Worm (Caenorhabditis elegans) whole organism, late embryonic: ENCODE data around the gene lgc-38.

ENCODE experiments used
- C08G9.2 ChIP-seq: sonication (generic microtip); optimal IDR thresholded peaks from 2 replicates; lab custom pipeline; 2016; ENCODE audit warnings: mild to moderate bottlenecking, missing genetic modification characterization, moderate library complexity, missing compliant biosample characterization
- F13H6.1 ChIP-seq: sonication (generic microtip); optimal IDR thresholded peaks from 2 replicates; lab custom pipeline; 2016; ENCODE audit warnings: missing genetic modification characterization, missing compliant biosample characterization
- K09A11.1 ChIP-seq: sonication (generic microtip); optimal IDR thresholded peaks from 2 replicates; lab custom pipeline; 2017; ENCODE audit warnings: antibody characterized with exemption, mild to moderate bottlenecking, missing genetic modification characterization, missing compliant biosample characterization; ENCODE audit not compliant: insufficient read depth
- Y22D7AL.16 ChIP-seq: sonication (generic microtip); optimal IDR thresholded peaks from 2 replicates; lab custom pipeline; 2016; ENCODE audit warnings: missing genetic modification characterization, missing compliant biosample characterization
- ahr-1 ChIP-seq: sonication (generic microtip); optimal IDR thresholded peaks from 2 replicates; lab custom pipeline; 2016; ENCODE audit warnings: missing genetic modification characterization, missing compliant biosample characterization
- ceh-18 ChIP-seq: sonication (generic microtip); optimal IDR thresholded peaks from 2 replicates; lab custom pipeline; 2016; ENCODE audit warnings: missing genetic modification characterization, missing compliant biosample characterization
- ceh-19 ChIP-seq: fragments of 200-800 bp; sonication (Bioruptor generic); optimal IDR thresholded peaks from 2 replicates; lab custom pipeline; 2018; ENCODE audit warnings: mild to moderate bottlenecking, missing genetic modification characterization, missing compliant biosample characterization
- ceh-30 ChIP-seq: fragments of 150-350 bp; optimal IDR thresholded peaks from 2 replicates; lab custom pipeline; 2014; ENCODE audit warnings: missing biosample characterization, missing genetic modification characterization
- ceh-31 ChIP-seq: sonication (generic microtip); optimal IDR thresholded peaks from 2 replicates; lab custom pipeline; 2016; ENCODE audit warnings: missing genetic modification characterization, missing compliant biosample characterization
- ceh-34 ChIP-seq: sonication (generic microtip); optimal IDR thresholded peaks from 2 replicates; lab custom pipeline; 2016; ENCODE audit warnings: mild to moderate bottlenecking, missing genetic modification characterization, missing compliant biosample characterization
- ceh-45 ChIP-seq: fragments of 200-800 bp; sonication (Bioruptor generic); IDR thresholded peaks from 2 replicates; pipeline ENCODE4 v1.3.6; 2022; ENCODE audit warnings: missing genetic modification reagents, missing genetic modification characterization, missing compliant biosample characterization
- ceh-48 ChIP-seq: sonication (generic microtip); optimal IDR thresholded peaks from 2 replicates; lab custom pipeline; 2016; ENCODE audit warnings: missing genetic modification characterization, inconsistent platforms, missing compliant biosample characterization
- ceh-6 ChIP-seq: fragments of 200-800 bp; sonication (Bioruptor generic); optimal IDR thresholded peaks from 2 replicates; lab custom pipeline; 2018; ENCODE audit warnings: mild to moderate bottlenecking, missing genetic modification characterization, missing compliant biosample characterization
- ceh-9 ChIP-seq: sonication (generic microtip); optimal IDR thresholded peaks from 2 replicates; lab custom pipeline; 2016; ENCODE audit warnings: mild to moderate bottlenecking, missing genetic modification characterization, inconsistent platforms, missing compliant biosample characterization
- che-1 ChIP-seq: sonication (generic microtip); optimal IDR thresholded peaks from 2 replicates; lab custom pipeline; 2016; ENCODE audit warnings: mild to moderate bottlenecking, missing genetic modification characterization, missing compliant biosample characterization
- dmd-4 ChIP-seq: sonication (generic microtip); optimal IDR thresholded peaks from 2 replicates; lab custom pipeline; 2016; ENCODE audit warnings: borderline replicate concordance, missing genetic modification characterization, missing compliant biosample characterization
- dve-1 ChIP-seq: sonication (generic microtip); optimal IDR thresholded peaks from 2 replicates; lab custom pipeline; 2017; ENCODE audit warnings: antibody characterized with exemption, mild to moderate bottlenecking, missing genetic modification characterization, missing compliant biosample characterization
- elt-2 ChIP-seq: sonication (generic microtip); optimal IDR thresholded peaks from 2 replicates; lab custom pipeline; 2016; ENCODE audit warnings: missing genetic modification reagents, missing genetic modification characterization, missing compliant biosample characterization
- ets-4 ChIP-seq: sonication (generic microtip); optimal IDR thresholded peaks from 2 replicates; lab custom pipeline; 2016; ENCODE audit warnings: missing genetic modification characterization, missing compliant biosample characterization
- fax-1 ChIP-seq: sonication (generic microtip); optimal IDR thresholded peaks from 2 replicates; lab custom pipeline; 2016; ENCODE audit warnings: missing genotype, missing genetic modification characterization, missing compliant biosample characterization
- fkh-6 ChIP-seq: sonication (generic microtip); optimal IDR thresholded peaks from 2 replicates; lab custom pipeline; 2016; ENCODE audit warnings: missing genetic modification characterization, missing compliant biosample characterization
- hlh-15 ChIP-seq: sonication (generic microtip); optimal IDR thresholded peaks from 2 replicates; lab custom pipeline; 2016; ENCODE audit warnings: missing genetic modification characterization, missing compliant biosample characterization
- hlh-30 ChIP-seq: sonication (generic microtip); optimal IDR thresholded peaks from 2 replicates; lab custom pipeline; 2017; ENCODE audit warnings: antibody characterized with exemption, missing genetic modification characterization, missing compliant biosample characterization; ENCODE audit not compliant: insufficient read depth
- lim-6 ChIP-seq: sonication (generic microtip); optimal IDR thresholded peaks from 2 replicates; lab custom pipeline; 2016; ENCODE audit warnings: missing genetic modification characterization, missing compliant biosample characterization
- lin-11 ChIP-seq: fragments of 200-800 bp; sonication (Bioruptor generic); optimal IDR thresholded peaks from 2 replicates; lab custom pipeline; 2018; ENCODE audit warnings: mild to moderate bottlenecking, missing genetic modification characterization, missing compliant biosample characterization
- madf-2 ChIP-seq: sonication (generic microtip); optimal IDR thresholded peaks from 2 replicates; lab custom pipeline; 2017; ENCODE audit warnings: missing genetic modification characterization, missing compliant biosample characterization
- nfya-1 ChIP-seq: sonication (generic microtip); optimal IDR thresholded peaks from 2 replicates; lab custom pipeline; 2017; ENCODE audit warnings: missing genetic modification characterization, mild to moderate bottlenecking, missing compliant biosample characterization, antibody characterized with exemption, moderate library complexity
- nhr-11 ChIP-seq: fragments of 150-350 bp; optimal IDR thresholded peaks from 2 replicates; lab custom pipeline; 2014; ENCODE audit warnings: missing biosample characterization, missing genetic modification characterization
- nhr-232 ChIP-seq: sonication (generic microtip); optimal IDR thresholded peaks from 2 replicates; lab custom pipeline; 2016; ENCODE audit warnings: missing genetic modification characterization, missing compliant biosample characterization
- odd-2 ChIP-seq: sonication (generic microtip); optimal IDR thresholded peaks from 2 replicates; lab custom pipeline; 2017; ENCODE audit warnings: antibody characterized with exemption, mild to moderate bottlenecking, missing genetic modification characterization, missing compliant biosample characterization
- pax-1 ChIP-seq: fragments of 150-350 bp; optimal IDR thresholded peaks from 2 replicates; lab custom pipeline; 2014; ENCODE audit warnings: missing biosample characterization, missing genetic modification characterization
- pha-2 ChIP-seq: sonication (generic microtip); optimal IDR thresholded peaks from 2 replicates; lab custom pipeline; 2017; ENCODE audit warnings: mild to moderate bottlenecking, missing genetic modification characterization, missing compliant biosample characterization
- pha-4 ChIP-seq: fragments of 150-350 bp; optimal IDR thresholded peaks from 2 replicates; lab custom pipeline; 2018; ENCODE audit warnings: missing biosample characterization, missing genetic modification reagents, missing genetic modification characterization
- pqm-1 ChIP-seq: sonication (generic microtip); optimal IDR thresholded peaks from 2 replicates; lab custom pipeline; 2016; ENCODE audit warnings: missing genetic modification characterization, missing compliant biosample characterization
- sdc-2 ChIP-seq: sonication (generic microtip); optimal IDR thresholded peaks from 2 replicates; lab custom pipeline; 2016; ENCODE audit warnings: missing genotype, missing genetic modification characterization, missing compliant biosample characterization
- sox-2 ChIP-seq: fragments of 200-800 bp; sonication (Bioruptor generic); IDR thresholded peaks from 2 replicates; pipeline ENCODE4 v1.3.6; 2022; ENCODE audit warnings: missing genetic modification reagents, missing genetic modification characterization, missing compliant biosample characterization
- sox-4 ChIP-seq: sonication (generic microtip); optimal IDR thresholded peaks from 2 replicates; lab custom pipeline; 2017; ENCODE audit warnings: mild to moderate bottlenecking, missing genetic modification characterization, inconsistent platforms, missing compliant biosample characterization
- tbx-7 ChIP-seq: sonication (generic microtip); optimal IDR thresholded peaks from 2 replicates; lab custom pipeline; 2016; ENCODE audit warnings: missing genotype, missing genetic modification characterization, missing compliant biosample characterization
- unc-3 ChIP-seq, 2 experiments: fragments of 200-800 bp in 1 of 2; sonication (Bioruptor generic) in 1 of 2; sonication (generic microtip) in 1 of 2; conservative IDR thresholded peaks in 1 of 2; optimal IDR thresholded peaks in 1 of 2; 2 replicates each; pipeline versions ENCODE4 v1.3.6 to Lab custom; 2016 to 2022; ENCODE audit warnings: missing compliant biosample characterization in 2 of 2, missing genetic modification characterization in 2 of 2, missing genetic modification reagents in 1 of 2
- unc-42 ChIP-seq: sonication (generic microtip); optimal IDR thresholded peaks from 2 replicates; lab custom pipeline; 2016; ENCODE audit warnings: missing genotype, missing genetic modification characterization, missing compliant biosample characterization
- unc-55 ChIP-seq: sonication (generic microtip); optimal IDR thresholded peaks from 2 replicates; lab custom pipeline; 2017; ENCODE audit warnings: missing biosample characterization, missing genetic modification reagents, missing genetic modification characterization
- zip-5 ChIP-seq: sonication (generic microtip); optimal IDR thresholded peaks from 2 replicates; lab custom pipeline; 2016; ENCODE audit warnings: missing genetic modification characterization, missing compliant biosample characterization
- ztf-16 ChIP-seq: sonication (generic microtip); optimal IDR thresholded peaks from 2 replicates; lab custom pipeline; 2017; ENCODE audit warnings: missing genetic modification characterization, missing compliant biosample characterization

The lgc-38 gene

DNA sequence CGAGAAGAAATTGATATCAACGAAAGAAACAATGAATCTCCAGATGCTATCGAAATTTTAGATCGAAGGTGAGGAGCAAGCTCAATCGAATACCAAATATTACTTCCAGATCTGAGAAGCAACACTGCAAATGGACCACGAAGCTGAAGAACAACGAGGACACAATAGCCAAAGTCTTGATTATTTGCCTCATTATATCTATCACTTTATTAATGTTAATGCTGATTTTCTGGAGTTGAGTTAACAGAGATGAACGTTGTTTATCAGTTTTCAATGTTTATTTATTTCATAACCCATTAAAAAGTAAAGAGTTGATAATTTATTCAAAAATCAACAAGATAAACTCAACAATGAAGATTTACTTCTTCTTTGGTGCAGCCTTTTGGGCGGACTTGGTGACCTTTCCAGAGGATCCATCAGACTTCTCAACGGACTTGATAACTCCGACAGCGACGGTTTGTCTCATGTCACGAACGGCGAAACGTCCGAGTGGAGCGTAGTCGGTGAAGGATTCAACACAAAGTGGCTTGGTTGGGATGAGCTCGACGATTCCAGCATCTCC is 39.1 kb upstream of the lgc-38 start:
- TF ChIP-seq F13H6.1 (tag; lab: Kevin White, UChicago) (no peak), ceh-19 (GFP tag; lab: Kevin White, UChicago) (no peak), elt-2 (tag; lab: Kevin White, UChicago) (no peak), unc-42 (tag; lab: Kevin White, UChicago) (no peak), sox-4 (tag; lab: Kevin White, UChicago) (no peak), ceh-45 (GFP tag; lab: Robert Waterston, UW) (no peak), tbx-7 (tag; lab: Kevin White, UChicago) (no peak), hlh-15 (no peak), fkh-6 (tag; lab: Kevin White, UChicago) (no peak), pax-1 (tag; lab: Kevin White, UChicago) (no peak), che-1 (tag; lab: Kevin White, UChicago) (no peak)

DNA sequence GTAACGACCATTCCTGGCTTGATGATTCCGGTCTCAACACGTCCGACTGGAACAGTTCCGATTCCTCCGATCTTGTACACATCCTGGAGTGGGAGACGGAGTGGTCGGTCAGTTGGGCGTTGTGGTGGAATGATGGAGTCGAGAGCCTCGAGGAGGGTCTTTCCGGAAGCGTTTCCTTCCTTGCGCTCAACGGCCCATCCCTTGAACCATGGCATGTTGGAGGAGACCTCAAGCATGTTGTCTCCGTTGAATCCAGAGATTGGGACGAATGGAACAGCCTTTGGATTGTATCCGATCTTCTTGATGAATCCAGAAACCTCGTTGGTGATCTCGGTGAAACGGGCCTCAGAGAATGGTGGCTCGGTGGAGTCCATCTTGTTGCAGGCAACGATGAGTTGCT is 38.2 kb upstream of the lgc-38 start:
- no peak for TF ChIP-seq pha-2 (tag; lab: Kevin White, UChicago)
- no peak for TF ChIP-seq sdc-2 (tag; lab: Kevin White, UChicago)
- TF ChIP-seq zip-5 (tag; lab: Kevin White, UChicago) = no peak
- TF ChIP-seq lin-11 (tag; lab: Kevin White, UChicago) = no peak
- TF ChIP-seq ztf-16 (tag; lab: Kevin White, UChicago) = no peak
- no peak for TF ChIP-seq pha-4 (tag; lab: Kevin White, UChicago)
- no peak for TF ChIP-seq ceh-6
- no peak for TF ChIP-seq unc-3 (GFP tag; conservative IDR thresholded peaks at IDR 0.05; lab: Robert Waterston, UW)
- no peak for TF ChIP-seq unc-3 (tag; optimal IDR thresholded peaks at IDR 0.05; lab: Kevin White, UChicago)
- no peak for TF ChIP-seq ahr-1 (tag; lab: Kevin White, UChicago)
- TF ChIP-seq sox-2 = no peak
- TF ChIP-seq, all 69 proteins: peak for 0

DNA sequence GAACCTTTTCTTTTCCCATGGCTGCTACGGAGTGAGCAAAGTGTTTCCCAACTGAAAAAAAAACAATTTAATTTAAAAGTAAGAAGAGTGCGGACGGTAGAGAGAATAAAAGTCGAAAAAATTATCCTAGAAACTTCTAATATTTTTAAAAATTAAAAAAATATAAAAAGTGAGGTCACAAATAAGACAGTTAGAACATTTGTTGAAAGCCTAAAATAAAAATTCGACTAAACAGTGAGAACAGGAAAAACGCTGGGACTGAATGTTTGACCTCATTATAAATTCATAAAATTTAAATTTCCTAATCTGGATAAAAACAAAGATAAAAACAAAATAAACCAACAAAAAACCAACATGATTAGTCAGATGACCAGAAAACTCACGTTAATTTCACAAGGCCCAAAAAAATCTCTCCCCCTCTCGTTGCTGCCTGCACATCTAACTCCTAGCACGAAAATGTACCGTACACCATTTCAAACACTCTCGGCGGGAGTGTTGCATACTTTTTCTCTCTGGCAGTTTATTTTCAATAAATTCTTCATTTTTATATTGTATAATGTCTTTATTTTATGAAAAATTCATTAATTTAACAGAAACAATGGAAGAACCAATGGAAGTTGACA is 37.2 kb upstream of the lgc-38 start, which contains the start of the genes eef-1A.1 and rfc-4:
Gene eef-1A.1, minus strand, starts transcription at position 51 of the 623 bp plus-strand sequence.
Gene rfc-4, plus strand, starts transcription at position 592 of the 623 bp plus-strand sequence.
- TF ChIP-seq ceh-9 (tag; lab: Kevin White, UChicago) = no peak
- TF ChIP-seq fax-1 (tag; lab: Kevin White, UChicago) = peak; percentile 29
- no peak for TF ChIP-seq hlh-15
- TF ChIP-seq ceh-48 = peak; percentile 22
- TF ChIP-seq fkh-6 (tag; lab: Kevin White, UChicago) = no peak
- TF ChIP-seq sdc-2 (tag; lab: Kevin White, UChicago) = peak; percentile 19
- peak; percentile 95 for TF ChIP-seq unc-55
- TF ChIP-seq lin-11 (tag; lab: Kevin White, UChicago) = peak; percentile 21
- TF ChIP-seq ztf-16 (tag; lab: Kevin White, UChicago) = peak; percentile 7
- TF ChIP-seq dve-1 (tag; lab: Kevin White, UChicago) = peak; percentile 72
- TF ChIP-seq ceh-18 (tag; lab: Kevin White, UChicago) = peak; percentile 76
- peak; percentile 97 for TF ChIP-seq nfya-1
- TF ChIP-seq C08G9.2 = peak; percentile 51
- no peak for TF ChIP-seq ceh-19 (GFP tag; lab: Kevin White, UChicago)
- peak; percentile 40 for TF ChIP-seq ceh-30 (tag; lab: Kevin White, UChicago)
- peak; percentile 73 for TF ChIP-seq ceh-34
- peak; percentile 97 for TF ChIP-seq pax-1 (tag; lab: Kevin White, UChicago)
- TF ChIP-seq sox-2 = peak; percentile 48; the same call in 1 of the 2 replicates
- TF ChIP-seq pha-4 (tag; lab: Kevin White, UChicago) = no peak
- TF ChIP-seq dmd-4 (tag; lab: Kevin White, UChicago) = no peak
- TF ChIP-seq nhr-11 (tag; lab: Kevin White, UChicago) = no peak
- TF ChIP-seq ets-4 = peak; percentile 65
- TF ChIP-seq elt-2 (tag; lab: Kevin White, UChicago) = peak; percentile 71
- peak; percentile 94 for TF ChIP-seq hlh-30 (tag; lab: Kevin White, UChicago)
- TF ChIP-seq K09A11.1 = peak; percentile 63
- peak; percentile 44; the same call in 1 of the 2 replicates for TF ChIP-seq unc-3 (GFP tag; conservative IDR thresholded peaks at IDR 0.05; lab: Robert Waterston, UW)
- no peak for TF ChIP-seq unc-3 (tag; optimal IDR thresholded peaks at IDR 0.05; lab: Kevin White, UChicago)
- no peak for TF ChIP-seq Y22D7AL.16 (tag; lab: Kevin White, UChicago)
- no peak for TF ChIP-seq che-1 (tag; lab: Kevin White, UChicago)
- TF ChIP-seq pha-2 (tag; lab: Kevin White, UChicago) = peak; percentile 0
- TF ChIP-seq tbx-7 (tag; lab: Kevin White, UChicago) = no peak
- no peak for TF ChIP-seq nhr-232 (tag; lab: Kevin White, UChicago)
- TF ChIP-seq F13H6.1 (tag; lab: Kevin White, UChicago) = peak; percentile 36
- peak; percentile 16 for TF ChIP-seq odd-2 (tag; lab: Kevin White, UChicago)
- peak; percentile 74 for TF ChIP-seq ceh-31 (tag; lab: Kevin White, UChicago)
- peak; percentile 80 for TF ChIP-seq madf-2 (tag; lab: Kevin White, UChicago)
- peak; percentile 62 for TF ChIP-seq pqm-1 (tag; lab: Kevin White, UChicago)
- TF ChIP-seq lim-6 (tag; lab: Kevin White, UChicago) = no peak
